Worm (Caenorhabditis elegans) whole organism, L4/young adult: ENCODE data around the gene C06A8.6.

Source experiments
- W03F9.2 ChIP-seq: fragments of 150-350 bp; optimal IDR thresholded peaks from 2 replicates; lab custom pipeline; 2014; ENCODE audit warnings: missing biosample characterization, missing genetic modification characterization
- dao-5 ChIP-seq: sonication (generic microtip); optimal IDR thresholded peaks from 2 replicates; lab custom pipeline; 2016; ENCODE audit warnings: missing genotype, missing genetic modification characterization, moderate library complexity, missing compliant biosample characterization

- TF ChIP-seq W03F9.2 (tag; lab: Kevin White, UChicago) (no peak), dao-5 (tag; lab: Kevin White, UChicago) (no peak)
These were observed 34.6 kb downstream of the C06A8.6 start for ce11 chrII:7806872-7807271.
